Worm (Caenorhabditis elegans) whole organism, L1 larva: ENCODE measurements around the gene C49C3.6.

Experiments
- efl-1 ChIP-seq, 4 experiments: fragments of 150-350 bp; optimal IDR thresholded peaks in 3 of 4; peaks in 1 of 4; 1 replicate in 1 of 4; 2 replicates in 3 of 4; lab custom pipeline; 2014; ENCODE audit warnings: missing biosample characterization in 2 of 4, missing genetic modification characterization in 2 of 4, missing genetic modification reagents in 2 of 4
- irx-1 ChIP-seq: sonication (generic microtip); optimal IDR thresholded peaks from 2 replicates; lab custom pipeline; 2016; ENCODE audit warnings: missing genetic modification characterization, missing compliant biosample characterization
- nhr-28 ChIP-seq: fragments of 150-350 bp; optimal IDR thresholded peaks from 2 replicates; lab custom pipeline; 2014; ENCODE audit warnings: missing biosample characterization, missing genetic modification characterization
- nhr-71 ChIP-seq: sonication (generic microtip); optimal IDR thresholded peaks from 2 replicates; lab custom pipeline; 2016; ENCODE audit warnings: mild to moderate bottlenecking, missing genetic modification characterization, moderate library complexity, missing compliant biosample characterization
- nhr-77 ChIP-seq: fragments of 150-350 bp; optimal IDR thresholded peaks from 2 replicates; lab custom pipeline; 2014; ENCODE audit warnings: missing biosample characterization, missing genetic modification characterization
- tbx-2 ChIP-seq: sonication (generic microtip); optimal IDR thresholded peaks from 2 replicates; lab custom pipeline; 2016; ENCODE audit warnings: missing genetic modification characterization, missing compliant biosample characterization
- unc-30 ChIP-seq: sonication (generic microtip); optimal IDR thresholded peaks from 2 replicates; lab custom pipeline; 2017; ENCODE audit warnings: missing biosample characterization, missing genetic modification characterization
- unc-86 ChIP-seq: sonication (generic microtip); optimal IDR thresholded peaks from 2 replicates; lab custom pipeline; 2016; ENCODE audit warnings: missing genetic modification characterization, missing compliant biosample characterization

DNA sequence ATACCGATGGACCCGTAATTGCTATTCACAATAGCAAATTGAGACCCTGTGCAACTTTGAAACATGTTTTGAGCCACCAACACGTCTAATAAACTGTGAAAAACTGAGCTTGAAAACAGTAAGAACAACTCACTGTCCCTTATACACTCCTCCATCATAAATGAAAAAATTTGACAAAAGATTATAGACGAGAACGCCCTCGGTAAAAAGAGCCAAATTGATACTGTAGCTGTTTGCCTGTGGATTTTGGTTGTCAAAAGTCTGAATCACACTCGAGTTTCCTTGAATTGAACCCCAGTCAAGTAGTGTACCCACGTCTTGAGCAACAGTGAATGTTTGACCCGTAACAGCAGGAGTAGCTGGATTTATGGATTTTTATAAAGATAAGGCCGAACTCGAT lies 9.7 kb downstream of the C49C3.6 start:
- TF ChIP-seq nhr-28 (no peak), efl-1 (optimal IDR thresholded peaks at IDR 0.05; lab: Kevin White, UChicago) (no peak), efl-1 (GFP tag; optimal IDR thresholded peaks at IDR 0.05 in 1 of 2; lab: Kevin White, UChicago) (no peak), irx-1 (tag; lab: Kevin White, UChicago) (no peak), tbx-2 (no peak), nhr-71 (no peak), unc-86 (tag; lab: Kevin White, UChicago) (no peak), nhr-77 (tag; lab: Kevin White, UChicago) (no peak), unc-30 (tag; lab: Kevin White, UChicago) (no peak)
